Fruit fly (Drosophila melanogaster): ENCODE data around the gene Herp.

Herp gene

DNA sequence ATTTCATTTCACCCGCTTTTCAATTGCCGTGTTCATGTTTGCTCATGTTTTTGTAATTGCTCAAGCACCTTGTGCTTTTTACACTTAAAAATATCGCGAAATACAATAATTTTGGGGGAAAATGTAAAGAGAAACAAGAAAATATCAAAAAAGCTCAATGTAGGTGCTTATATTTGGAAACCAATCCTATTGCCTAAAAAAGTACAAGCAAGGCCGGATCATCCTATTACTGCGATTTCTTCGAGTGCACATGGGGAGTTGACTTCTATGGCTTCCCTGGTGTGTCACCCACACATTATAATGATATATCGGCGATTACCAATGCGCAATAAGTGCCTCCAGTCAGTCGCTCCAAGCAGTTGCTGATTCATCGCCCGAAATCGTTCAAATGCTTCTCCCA is 41.4 kb upstream of the Herp start (continued):
- TF ChIP-seq CG11085 (GFP tag; IDR thresholded peaks at IDR 0.05), result no peak
- no peak for TF ChIP-seq salm (tag; optimal IDR thresholded peaks at IDR 0.05)
- no peak for TF ChIP-seq CG9797 (GFP tag; optimal IDR thresholded peaks at IDR 0.05)
- no peak for TF ChIP-seq CG12236 (GFP tag; optimal IDR thresholded peaks at IDR 0.05)
- TF ChIP-seq CG13424 (tag; optimal IDR thresholded peaks at IDR 0.05), result no peak
- no peak for TF ChIP-seq CG10431 (GFP tag; optimal IDR thresholded peaks at IDR 0.05)
- TF ChIP-seq gfzf (GFP tag; optimal IDR thresholded peaks at IDR 0.05), result no peak
- no peak for TF ChIP-seq CG7987 (GFP tag; optimal IDR thresholded peaks at IDR 0.05)
- TF ChIP-seq pan (optimal IDR thresholded peaks at IDR 0.05), result no peak
- no peak for TF ChIP-seq pan (GFP tag; optimal IDR thresholded peaks at IDR 0.05 in 1 of 2, IDR thresholded peaks at IDR 0.05 in 1 of 2)
- TF ChIP-seq Doc2 (GFP tag; IDR thresholded peaks at IDR 0.05), result no peak
- TF ChIP-seq GATAe (GFP tag; conservative IDR thresholded peaks at IDR 0.05), result no peak
- no peak for TF ChIP-seq cad (GFP tag; optimal IDR thresholded peaks at IDR 0.05)
- TF ChIP-seq al (GFP tag; IDR thresholded peaks at IDR 0.05), result no peak
- TF ChIP-seq Trl (optimal IDR thresholded peaks at IDR 0.05), result no peak
- no peak for TF ChIP-seq Trl (GFP tag; optimal IDR thresholded peaks at IDR 0.05)
- TF ChIP-seq Nf-YC (tag; optimal IDR thresholded peaks at IDR 0.05), result no peak
- no peak for TF ChIP-seq Blimp-1 (GFP tag; optimal IDR thresholded peaks at IDR 0.05)
- no peak for TF ChIP-seq MTF-1 (GFP tag; optimal IDR thresholded peaks at IDR 0.05; ENCODE audit: borderline replicate concordance)
- no peak for TF ChIP-seq CG4360 (GFP tag; IDR thresholded peaks at IDR 0.05)
- TF ChIP-seq sr (GFP tag; IDR thresholded peaks at IDR 0.05), result no peak
- 0 out of 2 replicates have a peak, but pooled peaks have one; percentile 16 for TF ChIP-seq CG6689 (GFP tag; IDR thresholded peaks at IDR 0.05)
- TF ChIP-seq CG31441 (GFP tag; IDR thresholded peaks at IDR 0.05), result no peak
- TF ChIP-seq pzg (GFP tag; optimal IDR thresholded peaks at IDR 0.05), result no peak
- TF ChIP-seq Hey (tag; optimal IDR thresholded peaks at IDR 0.05), result no peak
- TF ChIP-seq CG9817 (tag; optimal IDR thresholded peaks at IDR 0.05), result no peak
- no peak for TF ChIP-seq Ada2b (GFP tag; IDR thresholded peaks at IDR 0.05)
- no peak for TF ChIP-seq Nf-YA (GFP tag; IDR thresholded peaks at IDR 0.05)
- no peak for TF ChIP-seq CoRest (tag; optimal IDR thresholded peaks at IDR 0.05)
- no peak for TF ChIP-seq CG9932 (GFP tag; IDR thresholded peaks at IDR 0.05)
- no peak for TF ChIP-seq hb (GFP tag; IDR thresholded peaks at IDR 0.05; ENCODE audit: partially characterized antibody)
- no peak for TF ChIP-seq ase (GFP tag; IDR thresholded peaks at IDR 0.05)
- TF ChIP-seq ci (GFP tag; IDR thresholded peaks at IDR 0.05), result no peak
- no peak for TF ChIP-seq CG12769 (tag; optimal IDR thresholded peaks at IDR 0.05)
- TF ChIP-seq sim (GFP tag; IDR thresholded peaks at IDR 0.05), result no peak
- TF ChIP-seq row (GFP tag; IDR thresholded peaks at IDR 0.05), result peak; percentile 41; the same call in 1 of the 3 replicates
- TF ChIP-seq dysf (GFP tag; IDR thresholded peaks at IDR 0.05), result peak; percentile 26; the same call in 1 of the 3 replicates
- no peak for TF ChIP-seq gsb (GFP tag; IDR thresholded peaks at IDR 0.05)
- peak; percentile 0 for TF ChIP-seq unpg (GFP tag; optimal IDR thresholded peaks at IDR 0.05)
- TF ChIP-seq sug (tag; optimal IDR thresholded peaks at IDR 0.05), result no peak
- 0 out of 2 replicates have a peak, but pooled peaks have one; percentile 38 for TF ChIP-seq CG17328 (GFP tag; IDR thresholded peaks at IDR 0.05)
- no peak for TF ChIP-seq CG34422 (GFP tag; IDR thresholded peaks at IDR 0.05)
- TF ChIP-seq CG2199 (GFP tag; IDR thresholded peaks at IDR 0.05), result no peak
- no peak for TF ChIP-seq CG14710 (tag; optimal IDR thresholded peaks at IDR 0.05)
- no peak for TF ChIP-seq CG4820 (GFP tag; optimal IDR thresholded peaks at IDR 0.05)
- no peak for TF ChIP-seq CG43689 (GFP tag; IDR thresholded peaks at IDR 0.05)
- TF ChIP-seq CG8765 (GFP tag; IDR thresholded peaks at IDR 0.05), result no peak
- TF ChIP-seq vnd (GFP tag; IDR thresholded peaks at IDR 0.05; ENCODE audit: partially characterized antibody), result no peak
- TF ChIP-seq CG1792 (GFP tag; optimal IDR thresholded peaks at IDR 0.05), result no peak
- TF ChIP-seq grau (tag; optimal IDR thresholded peaks at IDR 0.05), result peak; percentile 12
- TF ChIP-seq cwo (GFP tag; optimal IDR thresholded peaks at IDR 0.05), result no peak
- TF ChIP-seq lab (GFP tag; optimal IDR thresholded peaks at IDR 0.05), result peak; percentile 23
- TF ChIP-seq nerfin-2 (GFP tag; IDR thresholded peaks at IDR 0.05; ENCODE audit: partially characterized antibody), result no peak
